Worm (Caenorhabditis elegans): ENCODE measurements around the gene utx-1.

DNA sequence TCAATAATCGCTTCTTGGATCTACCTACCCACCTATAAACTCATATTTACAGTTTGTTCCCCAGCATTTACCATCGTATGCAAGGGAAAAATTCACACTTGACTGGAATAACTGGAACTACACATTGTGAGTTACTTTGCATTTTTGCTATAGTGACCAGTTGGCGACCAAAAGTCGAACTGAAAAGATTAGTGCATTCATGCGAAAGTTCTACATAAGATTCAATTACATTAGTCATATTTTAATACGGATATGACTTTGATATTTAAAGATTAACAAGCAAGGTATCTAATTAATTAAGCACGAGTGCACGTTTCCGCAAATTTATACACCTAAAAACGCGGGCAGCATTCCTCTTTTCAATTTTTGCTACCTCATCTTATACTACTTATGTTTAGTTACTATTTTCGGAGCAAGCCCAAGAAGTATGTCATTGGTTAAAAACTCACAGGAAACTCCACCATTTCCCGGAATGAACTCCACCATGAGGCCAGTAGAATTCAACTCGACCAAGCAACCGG is 14.1 kb downstream of the utx-1 start, which contains the start of gene jmjd-3.1:
- TF ChIP-seq nhr-76 (tag; optimal IDR thresholded peaks at IDR 0.05) = no peak
- TF ChIP-seq unc-39 (tag; optimal IDR thresholded peaks at IDR 0.05) = no peak

Measured in whole organism, L4 larva.